Fruit fly (Drosophila melanogaster): ENCODE measurements around the gene CG12576.

dm6 chrX:22486487-22486886, 4.3 kb upstream of the CG12576 start:
- no peak for TF ChIP-seq lilli (GFP tag; optimal IDR thresholded peaks at IDR 0.05)
- no peak for TF ChIP-seq MTF-1 (GFP tag; optimal IDR thresholded peaks at IDR 0.05; ENCODE audit: borderline replicate concordance)

Data from whole organism, embryonic.